Worm (Caenorhabditis elegans): ENCODE measurements around the gene mrps-18.C.
A peak's percentile ranks its signal among the peaks of the same experiment; 100 is the strongest.

mrps-18.C gene

ce11 chrII:6705593-6706228 is 30.3 kb upstream of the mrps-18.C start, which contains the start of gene rpy-1:
TSS of gene rpy-1 (minus strand) at chrII:6705643.
- TF ChIP-seq ceh-18 (tag; optimal IDR thresholded peaks at IDR 0.05) (peak; percentile 19), ceh-2 (tag; optimal IDR thresholded peaks at IDR 0.05) (no peak), odd-2 (tag; optimal IDR thresholded peaks at IDR 0.05) (no peak), unc-55 (GFP tag; optimal IDR thresholded peaks at IDR 0.05) (peak; percentile 66)

- peak; percentile 72 for TF ChIP-seq unc-42 (tag; optimal IDR thresholded peaks at IDR 0.05)
- no peak for TF ChIP-seq hlh-13 (GFP tag; optimal IDR thresholded peaks at IDR 0.05)
- no peak for TF ChIP-seq unc-3 (GFP tag; conservative IDR thresholded peaks at IDR 0.05)
- TF ChIP-seq unc-3 (tag; optimal IDR thresholded peaks at IDR 0.05), result peak; percentile 65
- TF ChIP-seq elt-4 (tag; optimal IDR thresholded peaks at IDR 0.05), result no peak
- TF ChIP-seq che-1 (tag; optimal IDR thresholded peaks at IDR 0.05), result no peak
Observed at ce11 chrII:6706552-6707091, 29.4 kb upstream of the mrps-18.C start.

ce11 chrII:6707496-6708260 is 28.3 kb upstream of the mrps-18.C start:
- TF ChIP-seq K02D7.2 (tag; optimal IDR thresholded peaks at IDR 0.05) (no peak), hlh-30 (tag; optimal IDR thresholded peaks at IDR 0.05; ENCODE audit: insufficient read depth) (no peak), nfya-1 (tag; optimal IDR thresholded peaks at IDR 0.05) (no peak), C08G9.2 (tag; optimal IDR thresholded peaks at IDR 0.05) (no peak), sdc-2 (tag; optimal IDR thresholded peaks at IDR 0.05) (no peak), che-1 (tag; optimal IDR thresholded peaks at IDR 0.05) (no peak), tbx-7 (tag; optimal IDR thresholded peaks at IDR 0.05) (no peak), unc-42 (tag; optimal IDR thresholded peaks at IDR 0.05) (peak; percentile 2), pros-1 (tag; optimal IDR thresholded peaks at IDR 0.05) (no peak), ceh-45 (GFP tag; IDR thresholded peaks at IDR 0.05) (no peak), unc-3 (GFP tag; conservative IDR thresholded peaks at IDR 0.05) (no peak), unc-3 (tag; optimal IDR thresholded peaks at IDR 0.05) (no peak), ceh-31 (tag; optimal IDR thresholded peaks at IDR 0.05) (peak; percentile 27), pax-1 (tag; optimal IDR thresholded peaks at IDR 0.05) (no peak), fax-1 (tag; optimal IDR thresholded peaks at IDR 0.05) (no peak), ttx-3 (tag; optimal IDR thresholded peaks at IDR 0.05) (no peak), hlh-6 (tag; optimal IDR thresholded peaks at IDR 0.05) (no peak), ceh-6 (GFP tag; optimal IDR thresholded peaks at IDR 0.05) (no peak), ceh-18 (tag; optimal IDR thresholded peaks at IDR 0.05) (peak; percentile 75), unc-55 (GFP tag; optimal IDR thresholded peaks at IDR 0.05) (peak; percentile 84), ceh-22 (tag; optimal IDR thresholded peaks at IDR 0.05) (no peak), hlh-15 (tag; optimal IDR thresholded peaks at IDR 0.05) (no peak), rnt-1 (tag; optimal IDR thresholded peaks at IDR 0.05) (peak; percentile 41), dmd-4 (tag; optimal IDR thresholded peaks at IDR 0.05; ENCODE audit: borderline replicate concordance) (no peak), ceh-2 (tag; optimal IDR thresholded peaks at IDR 0.05) (no peak), tbx-2 (tag; optimal IDR thresholded peaks at IDR 0.05) (no peak), sox-2 (GFP tag; IDR thresholded peaks at IDR 0.05) (no peak), npax-4 (tag; optimal IDR thresholded peaks at IDR 0.05) (no peak), F13H6.1 (tag; optimal IDR thresholded peaks at IDR 0.05) (no peak), K09A11.1 (tag; optimal IDR thresholded peaks at IDR 0.05; ENCODE audit: insufficient read depth) (no peak), ets-4 (tag; optimal IDR thresholded peaks at IDR 0.05) (no peak), ceh-9 (tag; optimal IDR thresholded peaks at IDR 0.05) (no peak), pha-4 (tag; optimal IDR thresholded peaks at IDR 0.05) (no peak), syd-9 (tag; optimal IDR thresholded peaks at IDR 0.05) (no peak), lin-11 (tag; optimal IDR thresholded peaks at IDR 0.05) (no peak), ceh-14 (tag; optimal IDR thresholded peaks at IDR 0.05) (no peak), pha-2 (tag; optimal IDR thresholded peaks at IDR 0.05) (no peak), sox-4 (tag; optimal IDR thresholded peaks at IDR 0.05) (no peak), pat-9 (tag; optimal IDR thresholded peaks at IDR 0.05) (no peak), gmeb-2 (tag; optimal IDR thresholded peaks at IDR 0.05) (no peak)

Measured in whole organism, late embryonic.